Fruit fly (Drosophila melanogaster): ENCODE data around the gene CG4408.

Gene CG4408

DNA sequence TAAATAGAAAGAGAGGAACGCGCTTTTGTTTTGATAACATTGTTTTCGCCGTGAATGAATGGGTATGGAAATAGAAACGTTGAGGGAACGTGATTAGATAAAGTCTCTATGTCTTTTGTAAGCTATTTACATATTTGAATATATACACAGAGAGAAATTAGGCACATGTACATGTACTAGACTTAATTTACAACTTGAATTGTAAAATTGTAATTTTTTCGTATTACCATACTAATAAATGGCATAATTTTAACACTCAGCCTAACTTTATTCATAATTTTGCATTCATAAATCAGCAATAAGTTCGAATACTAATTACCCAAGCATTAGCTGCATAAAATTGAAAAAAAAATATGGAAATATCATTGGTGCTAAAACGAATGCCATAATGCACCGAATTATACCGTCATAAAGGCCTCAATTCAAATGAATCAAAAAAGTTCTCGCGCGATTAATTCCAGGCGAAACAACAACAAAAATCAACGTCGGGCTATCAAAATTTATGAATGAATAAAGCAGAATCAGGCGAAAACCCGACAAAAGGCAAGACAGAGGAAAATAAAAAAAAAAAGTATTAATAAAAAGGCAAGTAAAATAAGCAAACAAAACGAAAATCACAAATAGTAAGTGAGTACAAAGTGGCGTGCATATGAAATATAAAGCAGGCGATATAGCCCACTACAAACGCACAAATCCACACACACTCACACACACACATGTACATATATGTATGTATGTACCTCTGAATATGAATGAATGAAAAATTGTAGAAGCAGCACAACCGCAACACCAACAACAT, 30.6 kb downstream of the CG4408 start (continued):
- TF ChIP-seq croc (GFP tag; conservative IDR thresholded peaks at IDR 0.05) (no peak; the same call in 2 of the 3 replicates), inv (GFP tag; IDR thresholded peaks at IDR 0.05; ENCODE audit: partially characterized antibody) (no peak), cwo (GFP tag; optimal IDR thresholded peaks at IDR 0.05) (peak; percentile 44), Fer1 (GFP tag; optimal IDR thresholded peaks at IDR 0.05) (peak; percentile 60), sr (GFP tag; IDR thresholded peaks at IDR 0.05) (no peak), Oaz (GFP tag; IDR thresholded peaks at IDR 0.05) (no peak), CG10267 (tag; optimal IDR thresholded peaks at IDR 0.05) (peak; percentile 46), CG10147 (GFP tag; optimal IDR thresholded peaks at IDR 0.05) (peak; percentile 9), CG10565 (GFP tag; optimal IDR thresholded peaks at IDR 0.05) (no peak), sima (GFP tag; optimal IDR thresholded peaks at IDR 0.05) (peak; percentile 19), Gsc (GFP tag; IDR thresholded peaks at IDR 0.05) (no peak), CG17186 (GFP tag; optimal IDR thresholded peaks at IDR 0.05) (no peak), pita (GFP tag; optimal IDR thresholded peaks at IDR 0.05) (no peak), sna (GFP tag; IDR thresholded peaks at IDR 0.05; ENCODE audit: partially characterized antibody) (no peak), CG17802 (tag; optimal IDR thresholded peaks at IDR 0.05) (no peak), slbo (GFP tag; IDR thresholded peaks at IDR 0.05) (peak; percentile 46), CG7745 (tag; optimal IDR thresholded peaks at IDR 0.05) (no peak), Hr3 (GFP tag; optimal IDR thresholded peaks at IDR 0.05) (peak; percentile 52), slp2 (GFP tag; optimal IDR thresholded peaks at IDR 0.05) (peak; percentile 24), CG17328 (GFP tag; IDR thresholded peaks at IDR 0.05) (no peak), so (GFP tag; IDR thresholded peaks at IDR 0.05) (0 out of 3 replicates have a peak, but pooled peaks have one; percentile 6), h (optimal IDR thresholded peaks at IDR 0.05) (no peak), Ada2b (GFP tag; IDR thresholded peaks at IDR 0.05) (no peak), CG3995 (GFP tag; optimal IDR thresholded peaks at IDR 0.05) (peak; percentile 11), Sry-β (GFP tag; optimal IDR thresholded peaks at IDR 0.05) (no peak), gcm2 (GFP tag; optimal IDR thresholded peaks at IDR 0.05) (no peak), hb (GFP tag; IDR thresholded peaks at IDR 0.05; ENCODE audit: partially characterized antibody) (no peak), CG12299 (tag; optimal IDR thresholded peaks at IDR 0.05) (no peak), toy (GFP tag; IDR thresholded peaks at IDR 0.05) (no peak), Asciz (GFP tag; optimal IDR thresholded peaks at IDR 0.05) (peak; percentile 79), hkb (optimal IDR thresholded peaks at IDR 0.05) (no peak), hkb (GFP tag; IDR thresholded peaks at IDR 0.05) (peak; percentile 27; the same call in 1 of the 2 replicates), exex (tag; optimal IDR thresholded peaks at IDR 0.05) (no peak), CG4328 (GFP tag; optimal IDR thresholded peaks at IDR 0.05) (peak; percentile 1), zf30C (GFP tag; optimal IDR thresholded peaks at IDR 0.05) (peak; percentile 59), cad (GFP tag; optimal IDR thresholded peaks at IDR 0.05) (no peak), CG30020 (tag; optimal IDR thresholded peaks at IDR 0.05) (no peak), dati (GFP tag; IDR thresholded peaks at IDR 0.05) (no peak), pb (GFP tag; optimal IDR thresholded peaks at IDR 0.05) (no peak), ken (GFP tag; IDR thresholded peaks at IDR 0.05) (no peak), Dref (GFP tag; IDR thresholded peaks at IDR 0.05) (no peak), CG3163 (GFP tag; optimal IDR thresholded peaks at IDR 0.05) (no peak), ac (GFP tag; optimal IDR thresholded peaks at IDR 0.05) (no peak), klu (GFP tag; IDR thresholded peaks at IDR 0.05) (no peak), ab (GFP tag; optimal IDR thresholded peaks at IDR 0.05) (no peak), CG10959 (GFP tag; IDR thresholded peaks at IDR 0.05) (no peak), dmrt99B (tag; optimal IDR thresholded peaks at IDR 0.05) (peak; percentile 73), grn (GFP tag; optimal IDR thresholded peaks at IDR 0.05) (no peak), Bteb2 (GFP tag; optimal IDR thresholded peaks at IDR 0.05) (peak; percentile 46), ewg (GFP tag; optimal IDR thresholded peaks at IDR 0.05) (peak; percentile 28), zfh1 (GFP tag; IDR thresholded peaks at IDR 0.05) (no peak)

All from whole organism, embryonic.